Fruit fly (Drosophila melanogaster) whole organism, wandering third instar larva: ENCODE measurements around the gene CenB1A.

Source experiments
- dsf ChIP-seq: sonication (Bioruptor generic); optimal IDR thresholded peaks from 2 replicates; lab custom pipeline; 2016; ENCODE audit warnings: missing biosample characterization, missing genetic modification characterization, borderline replicate concordance
- tai ChIP-seq: sonication (Bioruptor generic); optimal IDR thresholded peaks from 2 replicates; lab custom pipeline; 2016; ENCODE audit warnings: missing biosample characterization, missing genetic modification characterization

- TF ChIP-seq tai (GFP tag; lab: Kevin White, UChicago): no peak
- no peak for TF ChIP-seq dsf (GFP tag; lab: Kevin White, UChicago)
These were observed 22.9 kb downstream of the CenB1A start for dm6 chr3R:23141113-23141512.
